Fruit fly (Drosophila melanogaster) whole organism, wandering third instar larva: Measurements from ENCODE around the gene Arl2.

Experiments used
- Abd-B ChIP-seq: fragments of >200 bp; optimal IDR thresholded peaks from 2 replicates; lab custom pipeline; 2017; ENCODE audit warnings: missing biosample characterization, missing genetic modification characterization
- CG32264 ChIP-seq: fragments of 200-800 bp; sonication (Bioruptor generic); optimal IDR thresholded peaks from 2 replicates; lab custom pipeline; 2016; ENCODE audit warnings: missing biosample characterization, missing genetic modification characterization
- CG9705 ChIP-seq: fragments of 200-800 bp; sonication (Bioruptor generic); optimal IDR thresholded peaks from 2 replicates; lab custom pipeline; 2018; ENCODE audit warnings: missing biosample characterization, mild to moderate bottlenecking, missing genetic modification characterization
- CrebA ChIP-seq: fragments of 200-800 bp; sonication (Bioruptor generic); optimal IDR thresholded peaks from 2 replicates; lab custom pipeline; 2016; ENCODE audit warnings: missing biosample characterization, mild to moderate bottlenecking, missing genetic modification characterization, borderline replicate concordance
- Dfd ChIP-seq: fragments of >200 bp; optimal IDR thresholded peaks from 2 replicates; lab custom pipeline; 2017; ENCODE audit warnings: missing biosample characterization, missing genetic modification characterization
- Dif ChIP-seq: fragments of 200-275, 200-300 bp; sonication (Bioruptor generic); optimal IDR thresholded peaks from 2 replicates; lab custom pipeline; 2018; ENCODE audit warnings: missing biosample characterization, missing genetic modification characterization; ENCODE audit not compliant: partially characterized antibody
- HLH106 ChIP-seq: fragments of 200-800 bp; optimal IDR thresholded peaks from 3 replicates; lab custom pipeline; 2019; ENCODE audit warnings: missing biosample characterization, mild to moderate bottlenecking, missing genetic modification characterization, moderate library complexity
- Hnf4 ChIP-seq: fragments of 200-800 bp; sonication (Bioruptor generic); optimal IDR thresholded peaks from 2 replicates; lab custom pipeline; 2016; ENCODE audit warnings: missing biosample characterization, mild to moderate bottlenecking, missing genetic modification characterization
- Hr78 ChIP-seq: fragments of >200 bp; optimal IDR thresholded peaks from 2 replicates; lab custom pipeline; 2017; ENCODE audit warnings: missing biosample characterization, missing genetic modification characterization
- Hr83 ChIP-seq: fragments of 200-300 bp; sonication (Bioruptor generic); optimal IDR thresholded peaks from 2 replicates; lab custom pipeline; 2016; ENCODE audit warnings: missing biosample characterization, mild to moderate bottlenecking, missing genetic modification characterization, moderate library complexity; ENCODE audit not compliant: poor library complexity, severe bottlenecking
- Jra ChIP-seq: sonication (Bioruptor generic); optimal IDR thresholded peaks from 2 replicates; lab custom pipeline; 2016; ENCODE audit warnings: missing biosample characterization, missing genetic modification characterization
- Myc ChIP-seq: fragments of >200 bp; optimal IDR thresholded peaks from 2 replicates; lab custom pipeline; 2017
- Rel ChIP-seq, 2 experiments: fragments of 200-800 bp; sonication (Bioruptor generic) in 1 of 2; optimal IDR thresholded peaks; 2 replicates in 1 of 2; 3 replicates in 1 of 2; lab custom pipeline; 2016 to 2019; ENCODE audit warnings: mild to moderate bottlenecking in 2 of 2, missing biosample characterization in 2 of 2, missing genetic modification characterization in 2 of 2, moderate library complexity in 1 of 2
- Sp1 ChIP-seq: fragments of 200-800 bp; sonication (Bioruptor generic); optimal IDR thresholded peaks from 3 replicates; lab custom pipeline; 2019; ENCODE audit warnings: missing biosample characterization, mild to moderate bottlenecking, missing genetic modification characterization, moderate library complexity
- Vsx2 ChIP-seq: fragments of 200-300, 225-300 bp; sonication (Bioruptor generic); optimal IDR thresholded peaks from 2 replicates; lab custom pipeline; 2018; ENCODE audit warnings: missing biosample characterization, missing genetic modification characterization; ENCODE audit not compliant: partially characterized antibody
- br ChIP-seq: fragments of 200-800 bp; sonication (Bioruptor generic); optimal IDR thresholded peaks from 2 replicates; lab custom pipeline; 2016; ENCODE audit warnings: missing biosample characterization, missing genetic modification characterization
- brk ChIP-seq: fragments of 200-800 bp; sonication (Bioruptor generic); optimal IDR thresholded peaks from 2 replicates; lab custom pipeline; 2016; ENCODE audit warnings: missing biosample characterization, mild to moderate bottlenecking, missing genetic modification characterization
- dl ChIP-seq, 2 experiments: fragments of 175-275, 200-275 bp in 1 of 2; fragments of 200-275 bp in 1 of 2; sonication (Bioruptor generic); optimal IDR thresholded peaks; lab custom pipeline; 2018; ENCODE audit warnings: mild to moderate bottlenecking in 2 of 2, missing biosample characterization in 2 of 2, missing genetic modification characterization in 2 of 2, moderate library complexity in 2 of 2; ENCODE audit not compliant: partially characterized antibody in 2 of 2, insufficient read depth in 1 of 2
- dmrt93B ChIP-seq: fragments of 200-800 bp; sonication (Bioruptor generic); optimal IDR thresholded peaks from 2 replicates; lab custom pipeline; 2018; ENCODE audit warnings: missing biosample characterization, mild to moderate bottlenecking, missing genetic modification characterization
- dsf ChIP-seq: sonication (Bioruptor generic); optimal IDR thresholded peaks from 2 replicates; lab custom pipeline; 2016; ENCODE audit warnings: missing biosample characterization, missing genetic modification characterization, borderline replicate concordance
- ey ChIP-seq: fragments of 200-800 bp; sonication (Bioruptor generic); optimal IDR thresholded peaks from 2 replicates; lab custom pipeline; 2016; ENCODE audit warnings: missing biosample characterization, missing genetic modification characterization
- foxo ChIP-seq, 2 experiments: fragments of 200-800 bp; sonication (Bioruptor generic); optimal IDR thresholded peaks; 2 replicates in 1 of 2; 3 replicates in 1 of 2; lab custom pipeline; 2016 to 2017; ENCODE audit warnings: missing biosample characterization in 2 of 2, missing genetic modification characterization in 2 of 2
- fru ChIP-seq: fragments of 200-800 bp; sonication (Bioruptor generic); optimal IDR thresholded peaks from 3 replicates; lab custom pipeline; 2016; ENCODE audit warnings: missing biosample characterization, mild to moderate bottlenecking, missing genetic modification characterization
- h ChIP-seq: fragments of 200-800 bp; sonication (Bioruptor generic); optimal IDR thresholded peaks from 3 replicates; lab custom pipeline; 2016; ENCODE audit warnings: missing biosample characterization, mild to moderate bottlenecking, missing genetic modification characterization
- lola ChIP-seq: fragments of >200 bp; optimal IDR thresholded peaks from 2 replicates; lab custom pipeline; 2017; ENCODE audit warnings: missing biosample characterization, missing genetic modification characterization
- pan ChIP-seq: fragments of >200 bp; optimal IDR thresholded peaks from 2 replicates; lab custom pipeline; 2017
- psq ChIP-seq: fragments of 200-800 bp; sonication (Bioruptor generic); optimal IDR thresholded peaks from 3 replicates; lab custom pipeline; 2017; ENCODE audit warnings: missing biosample characterization, mild to moderate bottlenecking, missing genetic modification characterization, moderate library complexity
- rgr ChIP-seq: fragments of 200-800 bp; sonication (Bioruptor generic); optimal IDR thresholded peaks from 3 replicates; lab custom pipeline; 2016; ENCODE audit warnings: missing biosample characterization, mild to moderate bottlenecking, missing genetic modification characterization
- sage ChIP-seq: fragments of 200-800 bp; sonication (Bioruptor generic); optimal IDR thresholded peaks from 2 replicates; lab custom pipeline; 2016; ENCODE audit warnings: missing biosample characterization, mild to moderate bottlenecking, missing genetic modification characterization
- sv ChIP-seq: fragments of 200-800 bp; sonication (Bioruptor generic); optimal IDR thresholded peaks from 3 replicates; lab custom pipeline; 2016; ENCODE audit warnings: missing biosample characterization, missing genetic modification characterization
- usp ChIP-seq: fragments of >200 bp; optimal IDR thresholded peaks from 2 replicates; lab custom pipeline; 2017; ENCODE audit warnings: missing biosample characterization, missing genetic modification characterization
- woc ChIP-seq: sonication (Bioruptor generic); optimal IDR thresholded peaks from 2 replicates; lab custom pipeline; 2016; ENCODE audit warnings: missing biosample characterization, mild to moderate bottlenecking, missing genetic modification characterization

The Arl2 gene

dm6 chr3R:8340675-8341275 lies at the start of gene Arl2, which contains the start of gene COX7A:
Arl2 (plus strand) TSS chr3R:8341100.
COX7A (minus strand) TSS chr3R:8341043.
- no peak for TF ChIP-seq sage
- peak; percentile 29 for TF ChIP-seq Hr83 (GFP tag; lab: Kevin White, UChicago)
- no peak for TF ChIP-seq Sp1 (GFP tag; lab: Kevin White, UChicago)
- TF ChIP-seq Rel (GFP tag; optimal IDR thresholded peaks at IDR 0.05; lab: Kevin White, UChicago): no peak
- peak; percentile 7 for TF ChIP-seq Rel (tag; optimal IDR thresholded peaks at IDR 0.05; lab: Kevin White, UChicago)
- peak; percentile 26 for TF ChIP-seq rgr (GFP tag; lab: Kevin White, UChicago)
- TF ChIP-seq CG9705 (GFP tag; lab: Kevin White, UChicago): peak; percentile 26

- no peak for TF ChIP-seq dl (GFP tag; optimal IDR thresholded peaks at IDR 0.05; lab: Kevin White, UChicago; ENCODE audit: insufficient read depth in 1 of 2, partially characterized antibody in 2 of 2)
- TF ChIP-seq dsf (GFP tag; lab: Kevin White, UChicago): no peak
- TF ChIP-seq psq (GFP tag; lab: Kevin White, UChicago): no peak
- TF ChIP-seq Vsx2: no peak
- no peak for TF ChIP-seq CG9705 (GFP tag; lab: Kevin White, UChicago)
- no peak for TF ChIP-seq Sp1 (GFP tag; lab: Kevin White, UChicago)
- TF ChIP-seq Hr78 (GFP tag; lab: Kevin White, UChicago): no peak
- no peak for TF ChIP-seq Dif (GFP tag; lab: Kevin White, UChicago)
- TF ChIP-seq fru: no peak
- TF ChIP-seq rgr (GFP tag; lab: Kevin White, UChicago): no peak
- no peak for TF ChIP-seq br (GFP tag; lab: Kevin White, UChicago)
- TF ChIP-seq woc: no peak
- TF ChIP-seq Abd-B (GFP tag; lab: Kevin White, UChicago): no peak
- TF ChIP-seq brk (GFP tag; lab: Kevin White, UChicago): no peak
- no peak for TF ChIP-seq HLH106
- no peak for TF ChIP-seq Hnf4 (GFP tag; lab: Kevin White, UChicago)
- no peak for TF ChIP-seq Jra (GFP tag; lab: Kevin White, UChicago)
- no peak for TF ChIP-seq Dfd (GFP tag; lab: Kevin White, UChicago)
- TF ChIP-seq, all 38 proteins: peak for 0
Observed at dm6 chr3R:8292034-8292433, 48.9 kb upstream of the Arl2 start, which contains the start of gene CG31463. CG31463 (plus strand) TSS chr3R:8292335.

- no peak for TF ChIP-seq Dfd (GFP tag; lab: Kevin White, UChicago)
- peak; percentile 98 for TF ChIP-seq fru
- TF ChIP-seq Myc: peak; percentile 18
Observed at dm6 chr3R:8300928-8301752, 39.8 kb upstream of the Arl2 start, which contains the start of the genes CG9626 and mRpL1. CG9626 (minus strand) TSS chr3R:8300978. mRpL1 (plus strand) TSS chr3R:8301440.

dm6 chr3R:8303848-8304247 lies 37.1 kb upstream of the Arl2 start, which contains the start of gene nac:
nac (minus strand) TSS chr3R:8304023.
- TF ChIP-seq Hr78 (GFP tag; lab: Kevin White, UChicago) (no peak), Dif (GFP tag; lab: Kevin White, UChicago) (peak; percentile 44), foxo (GFP tag; optimal IDR thresholded peaks at IDR 0.05; lab: Kevin White, UChicago) (no peak), sv (GFP tag; lab: Kevin White, UChicago) (no peak), pan (lab: Kevin White, UChicago) (no peak), CG9705 (GFP tag; lab: Kevin White, UChicago) (peak; percentile 20), h (no peak), Hnf4 (GFP tag; lab: Kevin White, UChicago) (no peak), dmrt93B (GFP tag; lab: Kevin White, UChicago) (no peak), sage (no peak), HLH106 (peak; percentile 21), Abd-B (GFP tag; lab: Kevin White, UChicago) (no peak)

dm6 chr3R:8305110-8305509 lies 35.8 kb upstream of the Arl2 start, which contains the start of gene Sgt1:
Sgt1 (minus strand) TSS chr3R:8305274.
- no peak for TF ChIP-seq sage
- no peak for TF ChIP-seq psq (GFP tag; lab: Kevin White, UChicago)
- TF ChIP-seq dl (GFP tag; optimal IDR thresholded peaks at IDR 0.05; lab: Kevin White, UChicago; ENCODE audit: insufficient read depth in 1 of 2, partially characterized antibody in 2 of 2): no peak
- TF ChIP-seq woc: no peak
- no peak for TF ChIP-seq lola (GFP tag; lab: Kevin White, UChicago)
- TF ChIP-seq sv (GFP tag; lab: Kevin White, UChicago): no peak
- TF ChIP-seq Hr83 (GFP tag; lab: Kevin White, UChicago): no peak
- no peak for TF ChIP-seq Dfd (GFP tag; lab: Kevin White, UChicago)
- TF ChIP-seq dsf (GFP tag; lab: Kevin White, UChicago): no peak
- TF ChIP-seq CG32264 (GFP tag; lab: Kevin White, UChicago): no peak
- no peak for TF ChIP-seq CrebA (GFP tag; lab: Kevin White, UChicago)
- TF ChIP-seq foxo (GFP tag; optimal IDR thresholded peaks at IDR 0.05; lab: Kevin White, UChicago): peak in 1 of 2 experiments; percentile 45
- TF ChIP-seq ey: peak; percentile 39
- no peak for TF ChIP-seq dmrt93B (GFP tag; lab: Kevin White, UChicago)
- no peak for TF ChIP-seq rgr (GFP tag; lab: Kevin White, UChicago)
- no peak for TF ChIP-seq usp (GFP tag; lab: Kevin White, UChicago)
- peak; percentile 33 for TF ChIP-seq HLH106
- no peak for TF ChIP-seq Vsx2
- no peak for TF ChIP-seq Hr78 (GFP tag; lab: Kevin White, UChicago)
- TF ChIP-seq brk (GFP tag; lab: Kevin White, UChicago): no peak
- TF ChIP-seq pan (lab: Kevin White, UChicago): no peak
- TF ChIP-seq Dif (GFP tag; lab: Kevin White, UChicago): no peak
- no peak for TF ChIP-seq Myc
- no peak for TF ChIP-seq Jra (GFP tag; lab: Kevin White, UChicago)
- no peak for TF ChIP-seq fru
- TF ChIP-seq Rel (GFP tag; optimal IDR thresholded peaks at IDR 0.05; lab: Kevin White, UChicago): no peak
- peak; percentile 91 for TF ChIP-seq Rel (tag; optimal IDR thresholded peaks at IDR 0.05; lab: Kevin White, UChicago)
- TF ChIP-seq Sp1 (GFP tag; lab: Kevin White, UChicago): no peak
